Worm (Caenorhabditis elegans) whole organism, L3 larva: ENCODE results near the gene cnd-1.

Experiments used
- fkh-10 ChIP-seq: sonication (generic microtip); optimal IDR thresholded peaks from 2 replicates; lab custom pipeline; 2017; ENCODE audit warnings: missing biosample characterization, missing genetic modification reagents, missing genetic modification characterization
- lin-39 ChIP-seq: fragments of 150-350 bp; optimal IDR thresholded peaks from 2 replicates; lab custom pipeline; 2018; ENCODE audit warnings: missing biosample characterization, missing genetic modification reagents, missing genetic modification characterization
- nhr-77 ChIP-seq: fragments of 150-350 bp; optimal IDR thresholded peaks from 2 replicates; lab custom pipeline; 2014; ENCODE audit warnings: missing biosample characterization, missing genetic modification characterization

DNA sequence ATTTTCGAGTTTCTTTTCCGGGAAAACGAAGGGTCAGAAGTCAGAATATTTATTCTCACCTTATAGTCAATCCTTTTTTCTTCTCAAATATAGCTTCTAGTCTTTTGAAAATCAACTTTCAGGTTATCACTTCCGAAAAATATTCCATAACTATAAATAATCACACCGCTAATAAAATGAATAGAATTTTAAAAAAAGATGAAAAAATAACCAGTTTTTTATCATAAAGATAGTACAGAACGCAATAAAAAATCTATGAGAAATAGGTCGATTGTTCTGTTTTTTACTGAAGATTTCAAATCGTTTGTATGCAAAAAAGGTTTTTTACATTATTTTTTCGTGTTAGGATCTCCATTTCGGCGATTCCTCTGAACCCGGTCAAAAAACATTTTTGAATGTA is 45.8 kb upstream of the cnd-1 start:
- TF ChIP-seq nhr-77 (tag; lab: Kevin White, UChicago): no peak
- TF ChIP-seq lin-39 (tag; lab: Kevin White, UChicago): no peak
- no peak for TF ChIP-seq fkh-10 (GFP tag; lab: Kevin White, UChicago)
